Worm (Caenorhabditis elegans): ENCODE measurements around the gene Y46H3C.7.

Y46H3C.7 gene

ce11 chrV:1710909-1711308 is 17.1 kb upstream of the Y46H3C.7 start, which contains the start of gene srw-100 (continued):
- no peak for TF ChIP-seq madf-6 (GFP tag; IDR thresholded peaks at IDR 0.05)
- TF ChIP-seq nhr-120 (GFP tag; IDR thresholded peaks at IDR 0.05): no peak

ce11 chrV:1708441-1708840 is 14.6 kb upstream of the Y46H3C.7 start, which contains the start of gene srw-99:
Gene srw-99 (plus strand): TSS chrV:1708741.
- no peak for TF ChIP-seq nfyb-1 (GFP tag; IDR thresholded peaks at IDR 0.05)
- TF ChIP-seq D2030.7 (GFP tag; IDR thresholded peaks at IDR 0.05): no peak
- no peak for TF ChIP-seq F52B5.7 (tag; optimal IDR thresholded peaks at IDR 0.05)
- no peak for TF ChIP-seq unc-62 (GFP tag; optimal IDR thresholded peaks at IDR 0.05)
- no peak for TF ChIP-seq ztf-25 (GFP tag; IDR thresholded peaks at IDR 0.05)
- TF ChIP-seq efl-1 (GFP tag; optimal IDR thresholded peaks at IDR 0.05): no peak
- TF ChIP-seq snpc-4 (GFP tag; optimal IDR thresholded peaks at IDR 0.05): no peak
- no peak for TF ChIP-seq snpc-4 (tag; optimal IDR thresholded peaks at IDR 0.05)
- no peak for TF ChIP-seq lin-26 (GFP tag; IDR thresholded peaks at IDR 0.05)
- no peak for TF ChIP-seq snpc-3.4 (tag; optimal IDR thresholded peaks at IDR 0.05)
- no peak for TF ChIP-seq aptf-2 (GFP tag; conservative IDR thresholded peaks at IDR 0.05)

- TF ChIP-seq F33H1.4 (GFP tag; IDR thresholded peaks at IDR 0.05): peak; percentile 73
- no peak for TF ChIP-seq pbrm-1 (GFP tag; IDR thresholded peaks at IDR 0.05)
- TF ChIP-seq madf-6 (GFP tag; IDR thresholded peaks at IDR 0.05): peak; percentile 72
- no peak for TF ChIP-seq mel-28 (tag; optimal IDR thresholded peaks at IDR 0.05; ENCODE audit: borderline replicate concordance)
- TF ChIP-seq Y67H2A.10 (GFP tag; conservative IDR thresholded peaks at IDR 0.05): no peak
- TF ChIP-seq dpl-1 (GFP tag; optimal IDR thresholded peaks at IDR 0.05): no peak
- TF ChIP-seq lsl-1 (GFP tag; optimal IDR thresholded peaks at IDR 0.05): peak; percentile 85
- TF ChIP-seq hrde-1 (tag; optimal IDR thresholded peaks at IDR 0.05; ENCODE audit: borderline replicate concordance): no peak
- no peak for TF ChIP-seq B0261.1 (tag; optimal IDR thresholded peaks at IDR 0.05)
- TF ChIP-seq mes-4 (tag; optimal IDR thresholded peaks at IDR 0.05): no peak
- TF ChIP-seq Y95B8A.8 (GFP tag; IDR thresholded peaks at IDR 0.05): no peak
- TF ChIP-seq xnd-1 (tag; optimal IDR thresholded peaks at IDR 0.05): peak; percentile 45
These were observed 7.8 kb upstream of the Y46H3C.7 start, which contains the start of gene srw-90 for ce11 chrV:1701584-1702101. Gene srw-90 (plus strand): TSS chrV:1702051.

ce11 chrV:1699228-1699795 is 5.5 kb upstream of the Y46H3C.7 start:
- TF ChIP-seq cebp-1 (GFP tag; IDR thresholded peaks at IDR 0.05) (no peak), cebp-1 (tag; optimal IDR thresholded peaks at IDR 0.05) (no peak), egrh-3 (GFP tag; IDR thresholded peaks at IDR 0.05) (peak; percentile 78), attf-6 (GFP tag; IDR thresholded peaks at IDR 0.05) (0 out of 2 replicates have a peak, but pooled peaks have one; percentile 25), zfh-2 (GFP tag; conservative IDR thresholded peaks at IDR 0.05) (peak; percentile 89)

ce11 chrV:1698400-1698799 is 4.6 kb upstream of the Y46H3C.7 start:
- TF ChIP-seq nhr-120 (GFP tag; IDR thresholded peaks at IDR 0.05): no peak
- TF ChIP-seq egrh-3 (GFP tag; IDR thresholded peaks at IDR 0.05): peak; percentile 49; the same call in 1 of the 2 replicates
- peak; percentile 79 for TF ChIP-seq zfh-2 (GFP tag; conservative IDR thresholded peaks at IDR 0.05)
- TF ChIP-seq efl-1 (GFP tag; optimal IDR thresholded peaks at IDR 0.05): no peak
- TF ChIP-seq Y67H2A.10 (GFP tag; conservative IDR thresholded peaks at IDR 0.05): no peak
- no peak for TF ChIP-seq ztf-3 (GFP tag; optimal IDR thresholded peaks at IDR 0.05)
- no peak for TF ChIP-seq madf-8 (GFP tag; conservative IDR thresholded peaks at IDR 0.05)

Data from whole organism, young adult.